Worm (Caenorhabditis elegans) whole organism, midembryonic: Measurements from ENCODE around the gene R07B1.11.

Source experiments
- T22C8.4 ChIP-seq: fragments of 200-800 bp; sonication (Bioruptor generic); IDR thresholded peaks from 2 replicates; pipeline ENCODE4 v1.3.6; 2022; ENCODE audit warnings: missing genetic modification characterization, missing compliant biosample characterization
- cog-1 ChIP-seq: sonication (generic microtip); optimal IDR thresholded peaks from 2 replicates; lab custom pipeline; 2016; ENCODE audit warnings: missing genetic modification characterization, missing compliant biosample characterization
- flt-1 ChIP-seq: fragments of 200-800 bp; sonication (Bioruptor generic); IDR thresholded peaks from 2 replicates; pipeline ENCODE4 v1.3.6; 2022; ENCODE audit warnings: missing genetic modification characterization, missing compliant biosample characterization
- klf-2 ChIP-seq: fragments of 200-800 bp; sonication (Bioruptor generic); conservative IDR thresholded peaks from 2 replicates; pipeline ENCODE4 v1.3.6; 2022; ENCODE audit warnings: missing genetic modification reagents, missing genetic modification characterization, missing compliant biosample characterization
- med-1 ChIP-seq: sonication (generic microtip); optimal IDR thresholded peaks from 2 replicates; lab custom pipeline; 2017; ENCODE audit warnings: missing genetic modification characterization, mild to moderate bottlenecking, missing compliant biosample characterization, antibody characterized with exemption, missing genetic modification reagents; ENCODE audit not compliant: insufficient read depth
- tab-1 ChIP-seq: fragments of 200-800 bp; sonication (Bioruptor generic); IDR thresholded peaks from 2 replicates; pipeline ENCODE4 v1.3.6; 2022; ENCODE audit warnings: missing genetic modification characterization, missing compliant biosample characterization
- ztf-23 ChIP-seq: fragments of 200-800 bp; sonication (Bioruptor generic); IDR thresholded peaks from 2 replicates; pipeline ENCODE4 v1.3.6; 2022; ENCODE audit warnings: missing genetic modification reagents, missing genetic modification characterization, missing compliant biosample characterization
- ztf-29 ChIP-seq: fragments of 200-800 bp; sonication (Bioruptor generic); IDR thresholded peaks from 2 replicates; pipeline ENCODE4 v1.3.6; 2022; ENCODE audit warnings: missing genetic modification reagents, missing genetic modification characterization, missing compliant biosample characterization

ce11 chrX:9893069-9893468, 36.4 kb downstream of the R07B1.11 start:
- TF ChIP-seq flt-1 (GFP tag; lab: Robert Waterston, UW) = no peak
- no peak for TF ChIP-seq klf-2
- no peak for TF ChIP-seq cog-1 (tag; lab: Kevin White, UChicago)
- TF ChIP-seq T22C8.4 (GFP tag; lab: Robert Waterston, UW) = no peak
- TF ChIP-seq ztf-29 (GFP tag; lab: Robert Waterston, UW) = no peak
- no peak for TF ChIP-seq med-1 (GFP tag; lab: Kevin White, UChicago)
- no peak for TF ChIP-seq tab-1 (GFP tag; lab: Robert Waterston, UW)
- no peak for TF ChIP-seq ztf-23
